Worm (Caenorhabditis elegans): ENCODE measurements around the gene Y64G10A.10.

The Y64G10A.10 gene

ce11 chrIV:14196176-14196575 is 45.1 kb downstream of the Y64G10A.10 start, which contains the start of gene F02H6.2:
F02H6.2 (plus strand) TSS chrIV:14196476.
- TF ChIP-seq efl-1 (optimal IDR thresholded peaks at IDR 0.05) (no peak), efl-1 (GFP tag; optimal IDR thresholded peaks at IDR 0.05 in 1 of 2) (no peak), dpl-1 (GFP tag; optimal IDR thresholded peaks at IDR 0.05) (no peak), nhr-47 (tag; optimal IDR thresholded peaks at IDR 0.05) (no peak), tbx-2 (tag; optimal IDR thresholded peaks at IDR 0.05) (no peak), pqm-1 (tag; optimal IDR thresholded peaks at IDR 0.05) (no peak), nhr-90 (tag; optimal IDR thresholded peaks at IDR 0.05; ENCODE audit: poor library complexity) (no peak), ces-1 (GFP tag; optimal IDR thresholded peaks at IDR 0.05) (no peak), ets-5 (GFP tag; IDR thresholded peaks at IDR 0.05) (no peak), efl-3 (GFP tag; optimal IDR thresholded peaks at IDR 0.05) (no peak), fkh-8 (tag; optimal IDR thresholded peaks at IDR 0.05) (no peak), nhr-19 (GFP tag; conservative IDR thresholded peaks at IDR 0.05) (no peak), ceh-8 (GFP tag; optimal IDR thresholded peaks at IDR 0.05) (no peak), zag-1 (tag; optimal IDR thresholded peaks at IDR 0.05) (no peak)

DNA sequence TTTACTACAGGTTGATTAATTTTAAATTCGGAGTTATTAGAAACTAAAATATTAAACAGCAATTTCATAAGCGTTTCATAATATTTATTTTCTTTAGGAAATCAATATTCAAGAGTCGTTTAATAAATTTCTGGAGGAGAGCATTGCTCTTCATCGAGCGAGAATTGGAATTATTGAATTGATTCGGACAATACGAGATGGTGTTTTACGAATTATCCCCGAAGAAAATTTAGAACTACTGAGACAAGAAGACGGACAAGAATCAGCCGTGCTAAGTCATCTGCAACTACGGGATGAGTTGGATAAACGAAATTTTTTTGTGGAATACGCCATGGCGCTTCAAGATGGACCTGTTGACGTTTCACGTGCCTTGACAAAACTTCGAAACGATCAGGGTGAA is 46.9 kb downstream of the Y64G10A.10 start:
- TF ChIP-seq dpl-1 (GFP tag; optimal IDR thresholded peaks at IDR 0.05) (no peak), grh-1 (GFP tag; IDR thresholded peaks at IDR 0.05) (no peak), ztf-11 (tag; optimal IDR thresholded peaks at IDR 0.05) (no peak), nhr-76 (tag; optimal IDR thresholded peaks at IDR 0.05) (no peak), rnt-1 (tag; optimal IDR thresholded peaks at IDR 0.05) (no peak), xbp-1 (tag; optimal IDR thresholded peaks at IDR 0.05) (no peak), F16B12.6 (tag; optimal IDR thresholded peaks at IDR 0.05) (no peak), isw-1 (GFP tag; IDR thresholded peaks at IDR 0.05) (no peak), lir-3 (tag; optimal IDR thresholded peaks at IDR 0.05; ENCODE audit: poor library complexity) (no peak), C16A3.4 (tag; optimal IDR thresholded peaks at IDR 0.05) (no peak), ceh-63 (GFP tag; optimal IDR thresholded peaks at IDR 0.05) (no peak), hlh-17 (GFP tag; optimal IDR thresholded peaks at IDR 0.05; ENCODE audit: borderline replicate concordance) (no peak), sox-4 (tag; optimal IDR thresholded peaks at IDR 0.05) (no peak), fkh-10 (GFP tag; optimal IDR thresholded peaks at IDR 0.05) (no peak), C34B4.2 (tag; optimal IDR thresholded peaks at IDR 0.05) (no peak), mab-9 (GFP tag; IDR thresholded peaks at IDR 0.05) (no peak), alr-1 (tag; optimal IDR thresholded peaks at IDR 0.05; ENCODE audit: borderline replicate concordance) (no peak), hlh-4 (tag; optimal IDR thresholded peaks at IDR 0.05) (no peak)

DNA sequence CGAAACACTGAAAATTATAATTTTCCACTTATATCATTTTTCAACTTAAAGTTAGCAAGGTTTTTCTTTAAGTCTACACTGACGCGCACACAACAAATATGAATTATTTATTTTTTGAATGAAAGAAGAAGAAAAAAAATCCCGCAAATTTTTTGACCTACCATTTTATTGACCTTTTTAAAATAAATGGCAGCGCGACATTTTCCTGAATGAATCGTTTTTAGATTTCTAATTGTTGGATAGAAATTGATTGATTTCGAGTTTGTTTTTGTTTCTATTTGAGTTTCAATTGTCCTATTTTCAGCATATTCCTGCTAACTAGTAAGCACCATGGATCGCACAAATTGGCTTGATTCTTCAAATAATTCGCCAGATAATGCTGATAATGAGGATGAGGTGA is 48.0 kb downstream of the Y64G10A.10 start, which contains the start of gene K01G12.3:
Gene K01G12.3 (plus strand): TSS at position 301 of the 400 bp plus-strand sequence.
- TF ChIP-seq dpl-1 (GFP tag; optimal IDR thresholded peaks at IDR 0.05) (no peak), ces-1 (GFP tag; optimal IDR thresholded peaks at IDR 0.05) (no peak), blmp-1 (tag; optimal IDR thresholded peaks at IDR 0.05) (no peak), mab-9 (GFP tag; IDR thresholded peaks at IDR 0.05) (no peak), nhr-76 (tag; optimal IDR thresholded peaks at IDR 0.05) (no peak), nhr-84 (tag; optimal IDR thresholded peaks at IDR 0.05) (no peak), F16B12.6 (tag; optimal IDR thresholded peaks at IDR 0.05) (no peak), irx-1 (tag; optimal IDR thresholded peaks at IDR 0.05) (no peak), efl-3 (GFP tag; optimal IDR thresholded peaks at IDR 0.05) (no peak), pag-3 (tag; optimal IDR thresholded peaks at IDR 0.05; ENCODE audit: borderline replicate concordance, insufficient read depth) (no peak)

- TF ChIP-seq mef-2 (tag; optimal IDR thresholded peaks at IDR 0.05) (no peak), mab-9 (GFP tag; IDR thresholded peaks at IDR 0.05) (no peak)
These were observed 49.3 kb downstream of the Y64G10A.10 start, which contains the start of gene K01G12.22 for ce11 chrIV:14191919-14192318. K01G12.22 (plus strand) TSS chrIV:14192219.

All from whole organism, L1 larva.